ENCODE assay signal across 4 worm cellular contexts in the genomic region with DNA sequence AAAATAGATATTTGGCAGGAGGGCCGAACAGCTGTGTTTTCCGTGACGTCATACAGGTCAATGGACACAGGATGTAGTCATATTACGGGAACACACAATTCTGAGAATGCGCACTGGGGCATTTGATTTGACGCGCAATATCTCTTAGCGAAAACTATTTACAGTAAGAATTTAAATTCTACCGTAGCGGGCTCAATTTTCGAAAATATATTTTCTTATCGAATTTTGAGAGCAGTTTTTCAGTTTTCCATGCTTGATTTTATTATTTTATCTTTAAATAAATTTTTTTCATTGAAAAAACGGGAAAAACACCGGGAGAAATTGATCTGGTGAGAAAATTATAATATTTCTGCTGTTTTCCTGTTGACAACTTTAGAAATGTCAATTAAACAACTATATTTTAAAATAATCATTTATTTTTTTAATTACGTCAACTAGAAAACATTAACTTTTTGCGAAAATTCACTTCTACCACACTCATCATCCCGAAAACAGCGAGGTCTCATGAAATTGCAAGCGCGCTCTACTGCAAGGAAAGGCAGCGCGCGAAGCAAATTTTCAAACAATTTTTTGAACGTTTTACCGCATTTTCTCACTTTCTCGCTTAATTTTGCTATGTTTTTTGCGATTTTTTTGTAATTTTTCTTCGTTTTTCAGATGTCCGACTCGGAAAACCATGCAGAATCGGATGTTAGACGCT.
TF ChIP-seq lines count a peak whose summit lies in the region.

TSS of gene Y47D3A.1 (minus strand) at position 51 of the 700 bp plus-strand sequence.
TSS of gene pola-1 (plus strand) at position 658 of the 700 bp plus-strand sequence.

TF ChIP-seq in whole organism, L2 larva, 48 proteins besides CTCF, POLR2A, EP300 and RAD21 (continued from another document):
- TF ChIP-seq nhr-11 (tag; optimal IDR thresholded peaks at IDR 0.05; lab: Kevin White, UChicago) = no peak
- no peak for TF ChIP-seq nhr-12 (tag; optimal IDR thresholded peaks at IDR 0.05; lab: Kevin White, UChicago)
- peak; percentile 18 for TF ChIP-seq sem-4 (tag; optimal IDR thresholded peaks at IDR 0.05; lab: Kevin White, UChicago)
- no peak for TF ChIP-seq lin-39 (tag; optimal IDR thresholded peaks at IDR 0.05; lab: Kevin White, UChicago)
- TF ChIP-seq nhr-237 (tag; optimal IDR thresholded peaks at IDR 0.05; lab: Kevin White, UChicago) = no peak
- peak; percentile 71 for TF ChIP-seq fos-1 (tag; optimal IDR thresholded peaks at IDR 0.05; lab: Kevin White, UChicago)
- peak; percentile 62 for TF ChIP-seq ceh-82 (tag; optimal IDR thresholded peaks at IDR 0.05; lab: Kevin White, UChicago)
- peak; percentile 84 for TF ChIP-seq crh-2 (tag; optimal IDR thresholded peaks at IDR 0.05; lab: Kevin White, UChicago)
- TF ChIP-seq R02D3.7 (tag; optimal IDR thresholded peaks at IDR 0.05; lab: Kevin White, UChicago) = no peak
- peak; percentile 86 for TF ChIP-seq nhr-129 (tag; optimal IDR thresholded peaks at IDR 0.05; lab: Kevin White, UChicago)
- TF ChIP-seq snpc-4 (tag; optimal IDR thresholded peaks at IDR 0.05; lab: Kevin White, UChicago) = peak; percentile 82
- TF ChIP-seq ztf-4 (tag; optimal IDR thresholded peaks at IDR 0.05; lab: Kevin White, UChicago) = peak; percentile 26
- no peak for TF ChIP-seq ztf-1 (GFP tag; conservative IDR thresholded peaks at IDR 0.05; lab: Robert Waterston, UW)
- TF ChIP-seq ZK546.5 (tag; optimal IDR thresholded peaks at IDR 0.05; lab: Kevin White, UChicago) = peak; percentile 4
- TF ChIP-seq alr-1 (tag; optimal IDR thresholded peaks at IDR 0.05; lab: Kevin White, UChicago) = no peak
- peak; percentile 24 for TF ChIP-seq blmp-1 (tag; optimal IDR thresholded peaks at IDR 0.05; lab: Kevin White, UChicago; ENCODE audit: insufficient read depth)
- peak; percentile 86 for TF ChIP-seq sma-3 (GFP tag; optimal IDR thresholded peaks at IDR 0.05; lab: Kevin White, UChicago)
- no peak for TF ChIP-seq zag-1 (tag; optimal IDR thresholded peaks at IDR 0.05; lab: Kevin White, UChicago)
- TF ChIP-seq Y55F3AM.14 (GFP tag; optimal IDR thresholded peaks at IDR 0.05; lab: Kevin White, UChicago) = peak; percentile 16
- TF ChIP-seq F13H6.1 (tag; optimal IDR thresholded peaks at IDR 0.05; lab: Kevin White, UChicago) = peak; percentile 66
- no peak for TF ChIP-seq ztf-11 (tag; optimal IDR thresholded peaks at IDR 0.05; lab: Kevin White, UChicago)
- TF ChIP-seq mdl-1 (tag; optimal IDR thresholded peaks at IDR 0.05; lab: Kevin White, UChicago) = no peak
- no peak for TF ChIP-seq aly-2 (tag; optimal IDR thresholded peaks at IDR 0.05; lab: Kevin White, UChicago)
- TF ChIP-seq unc-62 (GFP tag; optimal IDR thresholded peaks at IDR 0.05; lab: Kevin White, UChicago) = no peak
- TF ChIP-seq mab-5 (tag; optimal IDR thresholded peaks at IDR 0.05; lab: Kevin White, UChicago) = no peak
- TF ChIP-seq dmd-4 (tag; optimal IDR thresholded peaks at IDR 0.05; lab: Kevin White, UChicago) = no peak

TF ChIP-seq in whole organism, L4 larva, 104 proteins besides CTCF, POLR2A, EP300 and RAD21 (continued from another document):
- TF ChIP-seq hmg-1.1 (GFP tag; IDR thresholded peaks at IDR 0.05; lab: Robert Waterston, UW) = peak; percentile 74
- peak; percentile 64 for TF ChIP-seq nhr-77 (tag; optimal IDR thresholded peaks at IDR 0.05; lab: Kevin White, UChicago)
- TF ChIP-seq nhr-11 (tag; optimal IDR thresholded peaks at IDR 0.05; lab: Kevin White, UChicago) = peak; percentile 69
- peak; percentile 97 for TF ChIP-seq lin-38 (GFP tag; IDR thresholded peaks at IDR 0.05; lab: Robert Waterston, UW)
- TF ChIP-seq spr-1 (tag; optimal IDR thresholded peaks at IDR 0.05; lab: Kevin White, UChicago) = no peak
- 0 out of 2 replicates have a peak, but pooled peaks have one; percentile 8 for TF ChIP-seq D1046.2 (GFP tag; IDR thresholded peaks at IDR 0.05; lab: Robert Waterston, UW)
- TF ChIP-seq rbr-2 (tag; optimal IDR thresholded peaks at IDR 0.05; lab: Kevin White, UChicago) = peak; percentile 66
- peak; percentile 96 for TF ChIP-seq mes-2 (tag; optimal IDR thresholded peaks at IDR 0.05; lab: Kevin White, UChicago; ENCODE audit: poor library complexity, severe bottlenecking)
- TF ChIP-seq dmd-6 (GFP tag; IDR thresholded peaks at IDR 0.05; lab: Robert Waterston, UW) = peak; percentile 56; the same call in 1 of the 2 replicates
- TF ChIP-seq unc-62 (GFP tag; optimal IDR thresholded peaks at IDR 0.05 in 1 of 2; lab: Kevin White, UChicago) = peak in 1 of 2 experiments; percentile 82
- no peak for TF ChIP-seq unc-62 (tag; optimal IDR thresholded peaks at IDR 0.05; lab: Kevin White, UChicago)
- no peak for TF ChIP-seq nhr-76 (tag; optimal IDR thresholded peaks at IDR 0.05; lab: Kevin White, UChicago)
- TF ChIP-seq daf-16 (GFP tag; optimal IDR thresholded peaks at IDR 0.05; lab: Kevin White, UChicago) = no peak
- TF ChIP-seq daf-16 (tag; optimal IDR thresholded peaks at IDR 0.05; lab: Kevin White, UChicago) = peak; percentile 59
- 0 out of 2 replicates have a peak, but pooled peaks have one; percentile 61 for TF ChIP-seq arid-1 (GFP tag; conservative IDR thresholded peaks at IDR 0.05; lab: Robert Waterston, UW)
- peak in 1 of 2 experiments; percentile 90 for TF ChIP-seq lsy-2 (tag; optimal IDR thresholded peaks at IDR 0.05; lab: Kevin White, UChicago)
- TF ChIP-seq mep-1 (tag; optimal IDR thresholded peaks at IDR 0.05; lab: Kevin White, UChicago) = peak; percentile 86
- peak; percentile 66 for TF ChIP-seq duxl-1 (tag; optimal IDR thresholded peaks at IDR 0.05; lab: Kevin White, UChicago; ENCODE audit: poor library complexity)
- TF ChIP-seq nhr-102 (tag; optimal IDR thresholded peaks at IDR 0.05; lab: Kevin White, UChicago) = peak; percentile 1
- TF ChIP-seq dpl-1 (GFP tag; optimal IDR thresholded peaks at IDR 0.05; lab: Kevin White, UChicago) = peak; percentile 92
- TF ChIP-seq Y48G9A.11 (GFP tag; IDR thresholded peaks at IDR 0.05; lab: Robert Waterston, UW) = 0 out of 2 replicates have a peak, but pooled peaks have one; percentile 43
- peak; percentile 80 for TF ChIP-seq nhr-6 (tag; optimal IDR thresholded peaks at IDR 0.05; lab: Kevin White, UChicago)
- peak in 1 of 2 experiments; percentile 43 for TF ChIP-seq mdl-1 (tag; optimal IDR thresholded peaks at IDR 0.05; lab: Kevin White, UChicago)
- TF ChIP-seq hlh-11 (tag; optimal IDR thresholded peaks at IDR 0.05; lab: Kevin White, UChicago) = peak; percentile 54
- TF ChIP-seq unc-130 (GFP tag; optimal IDR thresholded peaks at IDR 0.05; lab: Kevin White, UChicago) = peak; percentile 89

TF ChIP-seq in whole organism, late embryonic, 69 proteins besides CTCF, POLR2A, EP300 and RAD21 (continued from another document):
- TF ChIP-seq ceh-19 (GFP tag; optimal IDR thresholded peaks at IDR 0.05; lab: Kevin White, UChicago) = no peak
- TF ChIP-seq tbx-2 (tag; optimal IDR thresholded peaks at IDR 0.05; lab: Kevin White, UChicago) = peak; percentile 89
- TF ChIP-seq K02D7.2 (tag; optimal IDR thresholded peaks at IDR 0.05; lab: Kevin White, UChicago) = no peak
- peak; percentile 3 for TF ChIP-seq gmeb-2 (tag; optimal IDR thresholded peaks at IDR 0.05; lab: Kevin White, UChicago)
- TF ChIP-seq ref-2 (tag; optimal IDR thresholded peaks at IDR 0.05; lab: Kevin White, UChicago) = peak; percentile 87
- peak; percentile 36 for TF ChIP-seq dmd-4 (tag; optimal IDR thresholded peaks at IDR 0.05; lab: Kevin White, UChicago; ENCODE audit: borderline replicate concordance)
- no peak for TF ChIP-seq ceh-6 (GFP tag; optimal IDR thresholded peaks at IDR 0.05; lab: Kevin White, UChicago)
- TF ChIP-seq unc-3 (GFP tag; conservative IDR thresholded peaks at IDR 0.05; lab: Robert Waterston, UW) = peak; percentile 24; the same call in 1 of the 2 replicates
- TF ChIP-seq unc-3 (tag; optimal IDR thresholded peaks at IDR 0.05; lab: Kevin White, UChicago) = no peak
- TF ChIP-seq F13H6.1 (tag; optimal IDR thresholded peaks at IDR 0.05; lab: Kevin White, UChicago) = peak; percentile 49
- TF ChIP-seq fax-1 (tag; optimal IDR thresholded peaks at IDR 0.05; lab: Kevin White, UChicago) = peak; percentile 80
- peak; percentile 74 for TF ChIP-seq elt-2 (tag; optimal IDR thresholded peaks at IDR 0.05; lab: Kevin White, UChicago)
- peak; percentile 55 for TF ChIP-seq unc-42 (tag; optimal IDR thresholded peaks at IDR 0.05; lab: Kevin White, UChicago)
- TF ChIP-seq rnt-1 (tag; optimal IDR thresholded peaks at IDR 0.05; lab: Kevin White, UChicago) = peak; percentile 88
- peak; percentile 13 for TF ChIP-seq che-1 (tag; optimal IDR thresholded peaks at IDR 0.05; lab: Kevin White, UChicago)
- TF ChIP-seq ceh-22 (tag; optimal IDR thresholded peaks at IDR 0.05; lab: Kevin White, UChicago) = no peak
- TF ChIP-seq C38D4.7 (GFP tag; optimal IDR thresholded peaks at IDR 0.05; lab: Kevin White, UChicago) = peak; percentile 15
- TF ChIP-seq C08G9.2 (tag; optimal IDR thresholded peaks at IDR 0.05; lab: Kevin White, UChicago) = peak; percentile 82
- peak; percentile 78 for TF ChIP-seq ets-4 (tag; optimal IDR thresholded peaks at IDR 0.05; lab: Kevin White, UChicago)
- peak; percentile 38 for TF ChIP-seq pros-1 (tag; optimal IDR thresholded peaks at IDR 0.05; lab: Kevin White, UChicago)
- TF ChIP-seq lim-6 (tag; optimal IDR thresholded peaks at IDR 0.05; lab: Kevin White, UChicago) = peak; percentile 67

TF ChIP-seq in whole organism, mixed stage, embryonic, 35 proteins besides CTCF, POLR2A, EP300 and RAD21 (continued from another document):
- no peak for TF ChIP-seq elt-1 (tag; optimal IDR thresholded peaks at IDR 0.05; lab: Kevin White, UChicago; ENCODE audit: borderline replicate concordance, insufficient read depth)
- no peak for TF ChIP-seq ztf-11 (tag; optimal IDR thresholded peaks at IDR 0.05; lab: Kevin White, UChicago)
- peak; percentile 40 for TF ChIP-seq nhr-237 (tag; optimal IDR thresholded peaks at IDR 0.05; lab: Kevin White, UChicago)
- no peak for TF ChIP-seq snpc-4 (tag; optimal IDR thresholded peaks at IDR 0.05; lab: Kevin White, UChicago)
- peak; percentile 36 for TF ChIP-seq hlh-1 (tag; optimal IDR thresholded peaks at IDR 0.05; lab: Kevin White, UChicago)
- TF ChIP-seq sem-2 (GFP tag; optimal IDR thresholded peaks at IDR 0.05; lab: Kevin White, UChicago) = no peak
- peak; percentile 81 for TF ChIP-seq mep-1 (tag; optimal IDR thresholded peaks at IDR 0.05; lab: Kevin White, UChicago)
- TF ChIP-seq sptf-1 (tag; optimal IDR thresholded peaks at IDR 0.05; lab: Kevin White, UChicago) = peak; percentile 76
- peak; percentile 10 for TF ChIP-seq drap-1 (GFP tag; optimal IDR thresholded peaks at IDR 0.05; lab: Kevin White, UChicago)
